Fruit fly (Drosophila melanogaster): ENCODE data around the gene CG14330.

dm6 chr3R:17412458-17413127, 44.0 kb downstream of the CG14330 start, which contains the start of gene CG42821:
- no peak for TF ChIP-seq rn (GFP tag; IDR thresholded peaks at IDR 0.05)
- no peak for TF ChIP-seq EcR (GFP tag; optimal IDR thresholded peaks at IDR 0.05)
- no peak for TF ChIP-seq CG10348 (GFP tag; IDR thresholded peaks at IDR 0.05)
- no peak for TF ChIP-seq CG12605 (GFP tag; IDR thresholded peaks at IDR 0.05)
- TF ChIP-seq CG14655 (GFP tag; optimal IDR thresholded peaks at IDR 0.05), result no peak
- no peak for TF ChIP-seq Snoo (tag; optimal IDR thresholded peaks at IDR 0.05)
- TF ChIP-seq CG13204 (GFP tag; optimal IDR thresholded peaks at IDR 0.05), result no peak
- TF ChIP-seq CG17806 (tag; optimal IDR thresholded peaks at IDR 0.05), result no peak
- no peak for TF ChIP-seq CG15710 (tag; optimal IDR thresholded peaks at IDR 0.05)
